Fruit fly (Drosophila melanogaster): ENCODE measurements around the gene Rhp.

The Rhp gene

dm6 chrX:15788235-15789187 is at the start of gene Rhp:
Gene Rhp (plus strand): TSS chrX:15788897.
- TF ChIP-seq psq (optimal IDR thresholded peaks at IDR 0.05) (no peak), EcR (GFP tag; optimal IDR thresholded peaks at IDR 0.05) (no peak)

- no peak for TF ChIP-seq pan (optimal IDR thresholded peaks at IDR 0.05)
- no peak for TF ChIP-seq EcR (GFP tag; optimal IDR thresholded peaks at IDR 0.05)
- no peak for TF ChIP-seq CG8478 (optimal IDR thresholded peaks at IDR 0.05)
- no peak for TF ChIP-seq usp (GFP tag; optimal IDR thresholded peaks at IDR 0.05)
- no peak for TF ChIP-seq Dll (optimal IDR thresholded peaks at IDR 0.05)
- TF ChIP-seq psq (optimal IDR thresholded peaks at IDR 0.05): no peak
These were observed 48.4 kb upstream of the Rhp start for dm6 chrX:15740288-15740726.

dm6 chrX:15740881-15741280 is 47.8 kb upstream of the Rhp start:
- TF ChIP-seq Dll (optimal IDR thresholded peaks at IDR 0.05) (no peak), usp (GFP tag; optimal IDR thresholded peaks at IDR 0.05) (no peak), CG8478 (optimal IDR thresholded peaks at IDR 0.05) (no peak)

DNA sequence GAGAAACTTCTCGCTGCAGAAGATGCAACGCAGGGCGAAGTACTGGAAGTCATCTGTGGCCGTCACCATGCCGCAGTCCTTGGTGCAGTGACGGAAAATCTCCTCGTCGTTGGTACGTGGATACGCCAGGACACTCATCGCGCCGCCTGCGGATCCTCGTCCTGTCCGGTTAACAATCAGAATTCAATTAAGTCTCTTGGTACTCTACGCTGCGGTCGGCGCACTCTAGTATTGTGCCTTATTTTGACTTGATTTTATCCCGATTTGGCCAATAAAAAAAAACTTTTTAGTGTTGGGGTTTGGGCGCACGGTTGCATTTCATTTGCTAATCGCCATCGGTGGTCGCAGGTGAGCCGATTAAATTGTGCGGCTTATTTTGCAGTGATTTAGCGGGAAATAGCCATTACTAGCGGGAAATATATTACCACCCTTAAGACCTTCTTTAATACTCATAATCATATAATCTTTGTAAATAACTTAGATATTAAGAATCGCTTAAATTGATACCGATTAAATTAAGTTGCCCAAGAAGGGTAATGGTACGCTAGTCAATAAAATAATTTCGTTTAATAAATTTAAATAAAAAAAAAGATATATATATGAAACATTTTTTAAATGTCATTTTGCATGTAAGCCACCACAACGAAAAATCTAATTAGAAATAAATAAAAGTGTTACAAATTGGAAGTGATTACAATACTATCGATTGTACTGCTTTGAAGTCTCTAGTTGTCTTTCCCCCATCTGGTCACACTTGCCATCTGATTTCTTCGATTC is 42.6 kb upstream of the Rhp start, which contains the start of the genes CG8944 and CCT6:
TSS of gene CG8944 (minus strand) at position 327 of the 777 bp plus-strand sequence.
TSS of gene CCT6 (plus strand) at position 744 of the 777 bp plus-strand sequence.
- TF ChIP-seq Dll (optimal IDR thresholded peaks at IDR 0.05) (no peak), psq (optimal IDR thresholded peaks at IDR 0.05) (no peak), EcR (GFP tag; optimal IDR thresholded peaks at IDR 0.05) (no peak), usp (GFP tag; optimal IDR thresholded peaks at IDR 0.05) (no peak), CG8478 (optimal IDR thresholded peaks at IDR 0.05) (no peak), pan (optimal IDR thresholded peaks at IDR 0.05) (no peak)

dm6 chrX:15746682-15747196 is 42.0 kb upstream of the Rhp start:
- no peak for TF ChIP-seq psq (optimal IDR thresholded peaks at IDR 0.05)
- TF ChIP-seq EcR (GFP tag; optimal IDR thresholded peaks at IDR 0.05): no peak
- no peak for TF ChIP-seq Dll (optimal IDR thresholded peaks at IDR 0.05)
- TF ChIP-seq usp (GFP tag; optimal IDR thresholded peaks at IDR 0.05): no peak
- no peak for TF ChIP-seq CG8478 (optimal IDR thresholded peaks at IDR 0.05)
- TF ChIP-seq pan (optimal IDR thresholded peaks at IDR 0.05): no peak

- TF ChIP-seq EcR (GFP tag; optimal IDR thresholded peaks at IDR 0.05) (no peak), pan (optimal IDR thresholded peaks at IDR 0.05) (no peak), usp (GFP tag; optimal IDR thresholded peaks at IDR 0.05) (no peak), psq (optimal IDR thresholded peaks at IDR 0.05) (no peak), CG8478 (optimal IDR thresholded peaks at IDR 0.05) (no peak), Dll (optimal IDR thresholded peaks at IDR 0.05) (no peak)
These were observed 39.8 kb upstream of the Rhp start, which contains the start of gene Mvd for dm6 chrX:15748945-15749344. Gene Mvd (plus strand): TSS chrX:15749166.

- TF ChIP-seq pan (optimal IDR thresholded peaks at IDR 0.05) (no peak), EcR (GFP tag; optimal IDR thresholded peaks at IDR 0.05) (no peak), usp (GFP tag; optimal IDR thresholded peaks at IDR 0.05) (no peak), CG8478 (optimal IDR thresholded peaks at IDR 0.05) (no peak), psq (optimal IDR thresholded peaks at IDR 0.05) (no peak), Dll (optimal IDR thresholded peaks at IDR 0.05) (no peak)
These were observed 32.7 kb upstream of the Rhp start, which contains the start of gene CG8260 for dm6 chrX:15756018-15756417. Gene CG8260 (plus strand): TSS chrX:15756318.

dm6 chrX:15758692-15759240 is 29.9 kb upstream of the Rhp start:
- TF ChIP-seq CG8478 (optimal IDR thresholded peaks at IDR 0.05): no peak

dm6 chrX:15759752-15760446 is 28.8 kb upstream of the Rhp start:
- TF ChIP-seq Dll (optimal IDR thresholded peaks at IDR 0.05): no peak
- TF ChIP-seq pan (optimal IDR thresholded peaks at IDR 0.05): peak; percentile 32
- TF ChIP-seq EcR (GFP tag; optimal IDR thresholded peaks at IDR 0.05): no peak

- TF ChIP-seq pan (optimal IDR thresholded peaks at IDR 0.05): no peak
These were observed 28.0 kb upstream of the Rhp start, which contains the start of the genes Graf and mRpL3 for dm6 chrX:15760447-15761297. Gene Graf (minus strand): TSS chrX:15760733. Gene mRpL3 (plus strand): TSS chrX:15761248.

DNA sequence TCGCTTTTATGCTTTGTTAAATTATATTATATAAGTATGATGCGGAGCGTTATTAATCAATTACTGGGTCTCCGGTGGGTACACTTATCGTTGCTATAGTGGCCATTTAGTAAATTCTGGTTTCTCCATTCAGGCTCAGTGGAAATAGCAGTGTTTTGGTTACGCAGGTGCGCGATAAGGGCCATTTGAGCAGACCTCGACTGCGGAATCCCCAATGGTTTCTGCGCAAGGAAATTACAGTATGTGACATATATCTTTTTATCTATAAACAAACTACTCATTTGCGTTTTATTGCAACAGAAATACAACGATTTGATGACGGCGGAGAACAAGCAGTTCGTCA is 27.4 kb upstream of the Rhp start:
- no peak for TF ChIP-seq EcR (GFP tag; optimal IDR thresholded peaks at IDR 0.05)
- TF ChIP-seq CG8478 (optimal IDR thresholded peaks at IDR 0.05): no peak
- no peak for TF ChIP-seq pan (optimal IDR thresholded peaks at IDR 0.05)
- no peak for TF ChIP-seq usp (GFP tag; optimal IDR thresholded peaks at IDR 0.05)
- no peak for TF ChIP-seq psq (optimal IDR thresholded peaks at IDR 0.05)
- no peak for TF ChIP-seq Dll (optimal IDR thresholded peaks at IDR 0.05)

Measured in whole organism.